Fruit fly (Drosophila melanogaster) whole organism, prepupa: Measurements from ENCODE around the gene Pop2.

Experiments used
- CG16779 ChIP-seq: fragments of 200-800 bp; sonication (Bioruptor generic); optimal IDR thresholded peaks from 3 replicates; lab custom pipeline; 2017; ENCODE audit warnings: missing biosample characterization, mild to moderate bottlenecking, missing genetic modification characterization
- CG8632 ChIP-seq: fragments of 200-800 bp; sonication (Bioruptor generic); optimal IDR thresholded peaks from 3 replicates; lab custom pipeline; 2016; ENCODE audit warnings: missing biosample characterization, missing genetic modification characterization
- OdsH ChIP-seq: fragments of 200-800 bp; sonication (Bioruptor generic); optimal IDR thresholded peaks from 3 replicates; lab custom pipeline; 2016; ENCODE audit warnings: missing biosample characterization, missing genetic modification characterization
- Smox ChIP-seq: fragments of 200-800 bp; sonication (Bioruptor generic); optimal IDR thresholded peaks from 3 replicates; lab custom pipeline; 2016; ENCODE audit warnings: missing biosample characterization, missing genetic modification characterization
- cyc ChIP-seq: fragments of 200-800 bp; sonication (Bioruptor generic); optimal IDR thresholded peaks from 3 replicates; lab custom pipeline; 2016; ENCODE audit warnings: missing biosample characterization, missing genetic modification characterization
- eg ChIP-seq: fragments of 200-800 bp; sonication (Bioruptor generic); IDR thresholded peaks from 3 replicates; pipeline ENCODE4 v1.3.6; 2022; ENCODE audit warnings: missing biosample characterization, missing genetic modification characterization
- esn ChIP-seq: fragments of 200-800 bp; sonication (Bioruptor generic); optimal IDR thresholded peaks from 2 replicates; lab custom pipeline; 2016; ENCODE audit warnings: missing biosample characterization, mild to moderate bottlenecking, missing genetic modification characterization, moderate library complexity
- fkh ChIP-seq: fragments of 200-800 bp; sonication (Bioruptor generic); optimal IDR thresholded peaks from 3 replicates; lab custom pipeline; 2017; ENCODE audit warnings: missing biosample characterization, mild to moderate bottlenecking, missing genetic modification characterization, moderate library complexity
- ss ChIP-seq, 2 experiments: fragments of 200-800 bp; sonication (Bioruptor generic); optimal IDR thresholded peaks; 2 replicates in 1 of 2; 3 replicates in 1 of 2; lab custom pipeline; 2017 to 2018; ENCODE audit warnings: mild to moderate bottlenecking in 2 of 2, missing biosample characterization in 2 of 2, missing genetic modification characterization in 2 of 2, moderate library complexity in 1 of 2

dm6 chr3L:12040313-12040924, 37.7 kb upstream of the Pop2 start:
- TF ChIP-seq cyc (no peak), fkh (GFP tag; lab: Kevin White, UChicago) (no peak), CG8632 (GFP tag; lab: Kevin White, UChicago) (no peak), OdsH (no peak), CG16779 (tag; lab: Kevin White, UChicago) (no peak), eg (GFP tag; lab: Robert Waterston, UW) (peak; percentile 19; the same call in 1 of the 3 replicates), Smox (GFP tag; lab: Kevin White, UChicago) (no peak), esn (GFP tag; lab: Kevin White, UChicago) (peak; percentile 25), ss (GFP tag; optimal IDR thresholded peaks at IDR 0.05; lab: Kevin White, UChicago) (peak; percentile 78 to 79)
